Worm (Caenorhabditis elegans): ENCODE data around the gene memi-1.
A peak's percentile ranks its signal among the peaks of the same experiment; 100 is the strongest.

Gene memi-1

DNA sequence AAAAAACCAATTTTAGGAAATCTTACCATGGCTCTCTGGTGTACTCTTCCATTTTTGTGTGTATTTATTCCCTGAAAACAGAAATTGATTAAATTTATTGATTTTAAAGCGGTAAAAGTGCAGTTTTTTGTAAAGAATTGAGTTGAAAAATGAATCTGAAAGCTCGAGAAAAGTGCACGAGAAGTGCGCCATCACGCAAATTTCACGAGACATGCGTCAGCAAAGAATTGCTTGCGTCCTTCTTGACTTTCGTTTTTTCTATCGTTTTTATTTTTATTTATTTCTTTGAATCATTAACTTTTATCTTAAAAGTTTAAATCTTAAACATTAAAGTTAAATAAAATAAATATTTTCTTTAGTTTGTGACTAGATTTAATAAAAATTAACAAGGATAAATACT lies 14.8 kb downstream of the memi-1 start, which contains the start of gene timm-17B.1 (continued):
- TF ChIP-seq nhr-41 (GFP tag; IDR thresholded peaks at IDR 0.05) (no peak), nhr-10 (tag; optimal IDR thresholded peaks at IDR 0.05) (no peak), ztf-7 (tag; optimal IDR thresholded peaks at IDR 0.05) (peak; percentile 84), ceh-32 (tag; optimal IDR thresholded peaks at IDR 0.05; ENCODE audit: poor library complexity) (no peak), pha-4 (GFP tag; IDR thresholded peaks at IDR 0.05) (no peak), pha-4 (tag; optimal IDR thresholded peaks at IDR 0.05) (peak; percentile 65), lsy-2 (tag; optimal IDR thresholded peaks at IDR 0.05) (peak; percentile 52 to 96), nhr-102 (tag; optimal IDR thresholded peaks at IDR 0.05) (peak; percentile 57), fos-1 (tag; optimal IDR thresholded peaks at IDR 0.05) (no peak), ceh-82 (tag; optimal IDR thresholded peaks at IDR 0.05) (no peak), lin-13 (GFP tag; optimal IDR thresholded peaks at IDR 0.05) (no peak), ctbp-1 (GFP tag; IDR thresholded peaks at IDR 0.05) (no peak), spr-1 (tag; optimal IDR thresholded peaks at IDR 0.05) (peak; percentile 57), pqm-1 (tag; optimal IDR thresholded peaks at IDR 0.05) (no peak), tag-97 (GFP tag; IDR thresholded peaks at IDR 0.05) (no peak), rbr-2 (tag; optimal IDR thresholded peaks at IDR 0.05) (peak; percentile 55), zip-2 (tag; optimal IDR thresholded peaks at IDR 0.05) (no peak), set-16 (GFP tag; IDR thresholded peaks at IDR 0.05) (no peak), snpc-1.2 (GFP tag; IDR thresholded peaks at IDR 0.05) (peak; percentile 64; the same call in 1 of the 2 replicates), lin-15B (tag; optimal IDR thresholded peaks at IDR 0.05) (no peak), unc-39 (tag; optimal IDR thresholded peaks at IDR 0.05) (no peak), dmd-9 (GFP tag; IDR thresholded peaks at IDR 0.05) (no peak), hlh-11 (tag; optimal IDR thresholded peaks at IDR 0.05) (peak; percentile 57), hif-1 (tag; optimal IDR thresholded peaks at IDR 0.05) (no peak), F44E2.7 (GFP tag; IDR thresholded peaks at IDR 0.05) (no peak), egl-43 (GFP tag; IDR thresholded peaks at IDR 0.05) (no peak), nhr-25 (tag; optimal IDR thresholded peaks at IDR 0.05; ENCODE audit: borderline replicate concordance, insufficient read depth) (no peak), F37D6.2 (tag; optimal IDR thresholded peaks at IDR 0.05) (peak; percentile 45), daf-16 (GFP tag; optimal IDR thresholded peaks at IDR 0.05) (peak in 1 of 2 experiments; percentile 22), daf-16 (tag; optimal IDR thresholded peaks at IDR 0.05) (peak; percentile 43), spr-3 (GFP tag; optimal IDR thresholded peaks at IDR 0.05) (no peak), ceh-28 (tag; optimal IDR thresholded peaks at IDR 0.05) (no peak), duxl-1 (tag; optimal IDR thresholded peaks at IDR 0.05; ENCODE audit: poor library complexity) (peak; percentile 45), unc-62 (GFP tag; optimal IDR thresholded peaks at IDR 0.05 in 1 of 2) (no peak), unc-62 (tag; optimal IDR thresholded peaks at IDR 0.05) (no peak), nhr-48 (tag; optimal IDR thresholded peaks at IDR 0.05) (no peak), cey-2 (tag; optimal IDR thresholded peaks at IDR 0.05; ENCODE audit: borderline replicate concordance, insufficient read depth) (no peak), F49E8.2 (tag; optimal IDR thresholded peaks at IDR 0.05; ENCODE audit: borderline replicate concordance) (no peak), Y75B8A.6 (GFP tag; IDR thresholded peaks at IDR 0.05) (no peak), dve-1 (tag; optimal IDR thresholded peaks at IDR 0.05; ENCODE audit: insufficient read depth) (peak; percentile 79), lir-3 (tag; optimal IDR thresholded peaks at IDR 0.05) (no peak), dmd-8 (GFP tag; IDR thresholded peaks at IDR 0.05) (no peak), nhr-6 (tag; optimal IDR thresholded peaks at IDR 0.05) (no peak), nhr-76 (tag; optimal IDR thresholded peaks at IDR 0.05) (no peak), zag-1 (tag; optimal IDR thresholded peaks at IDR 0.05) (no peak), ama-1 (optimal IDR thresholded peaks at IDR 0.05) (no peak), ceh-20 (GFP tag; IDR thresholded peaks at IDR 0.05) (no peak), Y105C5A.15 (GFP tag; IDR thresholded peaks at IDR 0.05) (no peak), R02D3.7 (tag; optimal IDR thresholded peaks at IDR 0.05) (no peak), unc-130 (GFP tag; optimal IDR thresholded peaks at IDR 0.05) (no peak), hlh-30 (tag; optimal IDR thresholded peaks at IDR 0.05; ENCODE audit: insufficient read depth) (peak; percentile 59), skn-1 (tag; optimal IDR thresholded peaks at IDR 0.05) (no peak), nhr-237 (tag; optimal IDR thresholded peaks at IDR 0.05) (no peak)
